Fruit fly (Drosophila melanogaster) whole organism, adult: ENCODE measurements around the gene CG31468.
A peak's percentile ranks its signal among the peaks of the same experiment; 100 is the strongest.

Source experiments
- CG11617 ChIP-seq: fragments of 200-800 bp; sonication (Bioruptor generic); optimal IDR thresholded peaks from 2 replicates; lab custom pipeline; 2017; ENCODE audit warnings: mild to moderate bottlenecking, missing biosample characterization, missing genetic modification reagents, missing genetic modification characterization
- CG12768 ChIP-seq: fragments of 200-800 bp; sonication (Bioruptor generic); optimal IDR thresholded peaks from 2 replicates; lab custom pipeline; 2017; ENCODE audit warnings: missing biosample characterization, missing genetic modification characterization, mild to moderate bottlenecking, moderate library complexity, missing genetic modification reagents
- CG14711 ChIP-seq: fragments of 200-800 bp; sonication (Bioruptor generic); optimal IDR thresholded peaks from 2 replicates; lab custom pipeline; 2018; ENCODE audit warnings: missing biosample characterization, mild to moderate bottlenecking, missing genetic modification characterization, moderate library complexity
- CG1620 ChIP-seq: fragments of 200-800 bp; sonication (Bioruptor generic); optimal IDR thresholded peaks from 2 replicates; lab custom pipeline; 2016; ENCODE audit warnings: missing biosample characterization, missing genetic modification characterization
- CG33017 ChIP-seq: fragments of 200-800 bp; sonication (Bioruptor generic); optimal IDR thresholded peaks from 2 replicates; lab custom pipeline; 2018; ENCODE audit warnings: missing biosample characterization, mild to moderate bottlenecking, missing genetic modification characterization, moderate library complexity
- CG5204 ChIP-seq: fragments of 200-800 bp; sonication (Bioruptor generic); optimal IDR thresholded peaks from 2 replicates; lab custom pipeline; 2016; ENCODE audit warnings: missing biosample characterization, missing genetic modification characterization
- CG7045 ChIP-seq: fragments of 200-800 bp; sonication (Bioruptor generic); optimal IDR thresholded peaks from 2 replicates; lab custom pipeline; 2017; ENCODE audit warnings: missing biosample characterization, mild to moderate bottlenecking, missing genetic modification characterization
- CG7101 ChIP-seq: fragments of 200-800 bp; sonication (Bioruptor generic); optimal IDR thresholded peaks from 2 replicates; lab custom pipeline; 2018; ENCODE audit warnings: missing biosample characterization, mild to moderate bottlenecking, missing genetic modification characterization, moderate library complexity
- Clk ChIP-seq: fragments of 200-800 bp; sonication (Bioruptor generic); optimal IDR thresholded peaks from 2 replicates; lab custom pipeline; 2017; ENCODE audit warnings: missing biosample characterization, missing genetic modification characterization
- Crg-1 ChIP-seq: fragments of 200-800 bp; sonication (Bioruptor generic); optimal IDR thresholded peaks from 2 replicates; lab custom pipeline; 2016; ENCODE audit warnings: missing biosample characterization, missing genetic modification characterization
- Hr96 ChIP-seq: fragments of 200-800 bp; sonication (Bioruptor generic); optimal IDR thresholded peaks from 2 replicates; lab custom pipeline; 2016; ENCODE audit warnings: missing biosample characterization, missing genetic modification characterization
- Mnt ChIP-seq: fragments of 200-800 bp; sonication (Bioruptor generic); optimal IDR thresholded peaks from 2 replicates; lab custom pipeline; 2016; ENCODE audit warnings: missing biosample characterization, mild to moderate bottlenecking, missing genetic modification characterization
- bab1 ChIP-seq: fragments of 200-800 bp; sonication (Bioruptor generic); optimal IDR thresholded peaks from 3 replicates; lab custom pipeline; 2019; ENCODE audit warnings: missing biosample characterization, mild to moderate bottlenecking, missing genetic modification characterization, moderate library complexity
- cic ChIP-seq: fragments of 200-800 bp; sonication (Bioruptor generic); optimal IDR thresholded peaks from 2 replicates; lab custom pipeline; 2017; ENCODE audit warnings: missing biosample characterization, mild to moderate bottlenecking, missing genetic modification characterization, moderate library complexity
- cnc ChIP-seq, 2 experiments: fragments of >200 bp; optimal IDR thresholded peaks; 2 replicates each; lab custom pipeline; 2017
- kay ChIP-seq: fragments of 200-800 bp; sonication (Bioruptor generic); peaks from one replicate; lab custom pipeline; 2016; ENCODE audit warnings: missing biosample characterization, missing genetic modification characterization, borderline replicate concordance
- ovo ChIP-seq: fragments of 200-800 bp; sonication (Bioruptor generic); optimal IDR thresholded peaks from 2 replicates; lab custom pipeline; 2016; ENCODE audit warnings: missing biosample characterization, missing genetic modification characterization
- pad ChIP-seq: fragments of 200-800 bp; sonication (Bioruptor generic); optimal IDR thresholded peaks from 3 replicates; lab custom pipeline; 2017; ENCODE audit warnings: missing biosample characterization, missing genetic modification characterization, mild to moderate bottlenecking, moderate library complexity, missing genetic modification reagents
- tj ChIP-seq: fragments of 200-800 bp; sonication (Bioruptor generic); optimal IDR thresholded peaks from 3 replicates; lab custom pipeline; 2017; ENCODE audit warnings: missing biosample characterization, mild to moderate bottlenecking, missing genetic modification characterization, moderate library complexity
- toe ChIP-seq: fragments of 200-800 bp; sonication (Bioruptor generic); optimal IDR thresholded peaks from 2 replicates; lab custom pipeline; 2016; ENCODE audit warnings: missing biosample characterization, missing genetic modification characterization

CG31468 gene

DNA sequence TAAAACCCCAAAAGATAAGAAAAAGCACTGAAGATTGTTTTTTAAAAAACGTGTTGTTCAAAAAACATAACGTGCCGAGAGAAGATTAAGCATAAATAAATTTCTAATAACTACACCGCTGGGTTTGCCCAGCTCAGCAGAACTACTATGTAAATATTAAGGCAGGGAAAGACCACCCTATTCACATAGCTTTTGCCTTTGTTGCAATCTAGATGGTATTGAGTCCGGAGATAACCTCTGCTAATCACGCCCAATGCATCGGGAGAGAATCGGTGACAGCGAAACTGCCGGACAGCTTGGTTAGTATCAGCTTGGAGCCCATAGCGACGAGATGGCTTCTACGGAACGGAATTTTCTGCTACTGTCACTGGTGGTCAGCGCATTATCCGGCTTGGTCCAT, 14.2 kb downstream of the CG31468 start, which contains the start of gene SPE:
SPE (plus strand) TSS at position 301 of the 400 bp plus-strand sequence.
- TF ChIP-seq cic (GFP tag; lab: Kevin White, UChicago) (peak; percentile 18), tj (GFP tag; lab: Kevin White, UChicago) (peak; percentile 44), CG7045 (GFP tag; lab: Kevin White, UChicago) (no peak)

DNA sequence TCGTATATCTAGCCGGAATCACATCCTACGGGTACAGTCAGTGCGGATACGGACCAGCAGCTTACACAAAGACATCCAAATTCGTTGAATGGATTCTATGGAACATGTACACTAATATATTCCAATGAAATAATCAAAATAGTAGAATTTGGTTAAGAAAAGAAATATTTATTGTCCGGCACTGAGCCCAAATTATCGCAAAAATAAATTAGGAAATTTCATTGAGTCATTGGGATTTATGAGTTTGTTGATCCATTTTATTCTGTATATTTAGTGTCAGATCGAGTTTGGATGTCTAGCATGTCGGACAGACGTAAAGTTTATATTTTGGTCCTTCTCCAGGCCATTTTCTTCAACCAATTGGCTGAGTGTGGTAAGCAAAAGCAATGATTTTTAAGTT, 16.4 kb downstream of the CG31468 start, which contains the start of gene CG18754:
CG18754 (plus strand) TSS at position 301 of the 400 bp plus-strand sequence.
- TF ChIP-seq CG33017 (tag; lab: Kevin White, UChicago) (no peak), CG11617 (GFP tag; lab: Kevin White, UChicago) (no peak), Clk (GFP tag; lab: Kevin White, UChicago) (no peak)

DNA sequence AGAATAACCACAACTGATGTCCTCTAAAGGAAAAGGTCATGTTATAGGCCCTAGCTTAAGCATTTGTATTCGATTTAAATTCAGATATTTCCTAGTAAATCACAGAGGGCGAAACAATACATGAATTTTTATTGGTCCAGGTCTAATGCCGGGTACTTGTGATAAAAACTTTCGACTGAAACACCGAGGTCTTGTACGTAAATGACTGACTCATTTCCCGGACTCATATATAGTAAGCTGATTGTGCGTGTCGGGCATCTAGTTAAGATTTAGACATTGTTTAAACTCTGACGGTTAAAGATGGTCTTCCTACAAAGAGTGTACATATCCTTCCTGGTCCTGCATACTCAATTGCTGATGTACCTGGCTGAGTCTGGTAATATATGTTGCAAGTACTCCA, 18.0 kb downstream of the CG31468 start, which contains the start of gene CG16710:
CG16710 (plus strand) TSS at position 301 of the 400 bp plus-strand sequence.
- TF ChIP-seq CG14711 (tag; lab: Kevin White, UChicago) (no peak), CG5204 (no peak), pad (GFP tag; lab: Kevin White, UChicago) (no peak), Mnt (GFP tag; lab: Kevin White, UChicago) (no peak), CG1620 (GFP tag; lab: Kevin White, UChicago) (no peak), CG11617 (GFP tag; lab: Kevin White, UChicago) (no peak), ovo (no peak), Hr96 (no peak), CG7101 (tag; lab: Kevin White, UChicago) (no peak), CG7045 (GFP tag; lab: Kevin White, UChicago) (no peak), CG12768 (GFP tag; lab: Kevin White, UChicago) (no peak), cic (GFP tag; lab: Kevin White, UChicago) (no peak), cnc (optimal IDR thresholded peaks at IDR 0.05; lab: Kevin White, UChicago) (no peak), toe (GFP tag; lab: Kevin White, UChicago) (no peak), kay (GFP tag; lab: Kevin White, UChicago) (no peak), Clk (GFP tag; lab: Kevin White, UChicago) (no peak), tj (GFP tag; lab: Kevin White, UChicago) (no peak), bab1 (GFP tag; lab: Kevin White, UChicago) (no peak)

DNA sequence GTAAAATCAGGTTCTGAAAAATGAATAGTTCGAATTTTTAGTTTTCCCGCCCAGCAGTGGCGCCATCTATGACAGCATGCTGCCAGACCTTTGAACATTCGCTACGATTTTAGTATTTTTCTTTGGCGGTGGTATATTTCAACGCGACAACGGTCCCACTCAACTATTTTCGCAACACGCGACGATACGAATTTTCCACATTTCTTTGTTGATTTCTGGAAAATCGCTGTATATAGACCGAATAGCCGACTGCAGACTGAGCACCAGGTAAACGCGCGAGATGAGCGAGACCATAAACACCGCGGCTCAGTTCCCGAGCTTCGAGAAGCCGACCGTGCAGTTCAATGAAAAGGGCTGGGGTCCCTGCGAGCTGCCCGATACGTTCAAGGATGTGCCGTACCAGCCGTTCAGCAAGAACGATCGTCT, 20.2 kb downstream of the CG31468 start, which contains the start of gene eIF3d1:
eIF3d1 (plus strand) TSS at position 129 of the 426 bp plus-strand sequence.
- peak; percentile 0 for TF ChIP-seq ovo
- TF ChIP-seq pad (GFP tag; lab: Kevin White, UChicago): no peak
- peak; percentile 55 for TF ChIP-seq CG1620 (GFP tag; lab: Kevin White, UChicago)
- TF ChIP-seq Crg-1 (GFP tag; lab: Kevin White, UChicago): peak; percentile 23
- TF ChIP-seq CG11617 (GFP tag; lab: Kevin White, UChicago): no peak
- TF ChIP-seq bab1 (GFP tag; lab: Kevin White, UChicago): peak; percentile 51
- peak; percentile 94 for TF ChIP-seq Mnt (GFP tag; lab: Kevin White, UChicago)

DNA sequence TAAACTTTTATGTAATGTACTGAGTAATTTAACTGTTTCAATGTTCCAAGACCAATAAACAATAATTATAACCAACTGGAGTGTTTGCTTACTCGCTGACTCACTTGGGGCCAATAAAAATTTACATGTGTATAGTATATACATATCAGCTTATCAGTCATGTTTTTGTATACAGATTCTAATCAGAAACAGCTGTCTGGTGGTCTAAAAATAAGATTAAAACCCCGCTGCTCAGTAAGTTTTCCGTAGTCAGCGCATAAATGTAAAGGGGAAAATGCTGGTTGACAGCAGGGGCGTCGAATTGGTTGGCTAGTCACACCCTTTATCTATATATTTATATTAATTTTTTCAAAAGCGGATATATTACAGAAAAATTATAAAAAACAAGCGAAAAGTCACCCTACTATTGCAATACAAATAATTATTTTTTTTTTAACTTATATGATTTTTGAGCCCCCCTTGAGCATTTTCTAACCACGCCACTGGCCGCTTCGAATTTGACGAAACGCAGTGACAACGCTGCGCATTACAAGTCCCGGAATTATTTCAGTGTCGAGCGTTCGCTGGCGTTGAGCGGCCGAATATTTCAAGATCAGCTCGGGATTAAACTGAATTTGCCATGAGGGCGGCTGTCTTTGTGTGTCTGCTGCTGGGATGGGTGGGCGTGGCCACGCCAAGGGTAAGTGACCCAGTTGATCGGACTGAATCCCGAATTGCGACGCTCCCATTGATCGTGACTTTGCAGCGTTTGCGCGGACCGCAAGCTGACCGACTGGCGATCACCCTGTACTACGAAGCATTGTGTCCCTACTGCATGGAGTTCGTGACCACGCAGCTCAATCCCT, 21.6 kb downstream of the CG31468 start, which contains the start of gene GILT2:
GILT2 (plus strand) TSS at position 547 of the 845 bp plus-strand sequence.
- peak; percentile 97 for TF ChIP-seq CG12768 (GFP tag; lab: Kevin White, UChicago)
- TF ChIP-seq ovo: peak; percentile 85
- peak; percentile 93 for TF ChIP-seq CG7101 (tag; lab: Kevin White, UChicago)
- TF ChIP-seq Clk (GFP tag; lab: Kevin White, UChicago): peak; percentile 84
- peak; percentile 82 for TF ChIP-seq cic (GFP tag; lab: Kevin White, UChicago)
- TF ChIP-seq Crg-1 (GFP tag; lab: Kevin White, UChicago): peak; percentile 79
- peak; percentile 89 for TF ChIP-seq CG1620 (GFP tag; lab: Kevin White, UChicago)
- TF ChIP-seq CG14711 (tag; lab: Kevin White, UChicago): peak; percentile 90
- TF ChIP-seq pad (GFP tag; lab: Kevin White, UChicago): peak; percentile 94
- TF ChIP-seq toe (GFP tag; lab: Kevin White, UChicago): peak; percentile 81
- peak; percentile 97 for TF ChIP-seq bab1 (GFP tag; lab: Kevin White, UChicago)
- peak; percentile 77 for TF ChIP-seq Mnt (GFP tag; lab: Kevin White, UChicago)
- TF ChIP-seq CG11617 (GFP tag; lab: Kevin White, UChicago): peak; percentile 95
- peak; percentile 95 for TF ChIP-seq kay (GFP tag; lab: Kevin White, UChicago)
- TF ChIP-seq CG5204: peak; percentile 85
- peak; percentile 89 for TF ChIP-seq CG33017 (tag; lab: Kevin White, UChicago)
- TF ChIP-seq cnc (optimal IDR thresholded peaks at IDR 0.05; lab: Kevin White, UChicago): no peak
- TF ChIP-seq CG7045 (GFP tag; lab: Kevin White, UChicago): peak; percentile 95
- peak; percentile 79 for TF ChIP-seq Hr96
- TF ChIP-seq tj (GFP tag; lab: Kevin White, UChicago): peak; percentile 94

DNA sequence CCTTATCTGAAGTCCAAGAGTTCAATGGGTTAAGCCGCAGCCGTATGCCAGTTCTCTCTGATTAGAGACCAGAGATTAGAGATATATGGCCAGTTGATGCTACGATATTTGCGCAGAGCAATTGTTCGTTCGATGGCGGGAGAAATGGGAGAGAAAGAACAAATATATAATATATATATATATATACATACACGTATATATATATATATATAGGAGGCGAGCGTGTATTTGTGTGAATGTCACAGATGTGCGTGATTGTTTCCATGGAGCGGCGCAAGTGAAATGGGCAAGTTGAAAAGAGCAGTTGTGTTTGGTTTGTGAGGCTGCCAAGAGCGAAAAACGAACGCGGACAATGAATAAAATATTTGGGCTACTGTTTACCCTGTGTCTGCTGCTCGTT, 23.1 kb downstream of the CG31468 start, which contains the start of gene GILT3:
GILT3 (plus strand) TSS at position 301 of the 400 bp plus-strand sequence.
- TF ChIP-seq cic (GFP tag; lab: Kevin White, UChicago): no peak
- no peak for TF ChIP-seq pad (GFP tag; lab: Kevin White, UChicago)
- no peak for TF ChIP-seq tj (GFP tag; lab: Kevin White, UChicago)
